Fruit fly (Drosophila melanogaster) whole organism, prepupa: ENCODE data around the gene Wdr62.

ENCODE experiments used
- CG11762 ChIP-seq: fragments of 200-800 bp; sonication (Bioruptor generic); optimal IDR thresholded peaks from 3 replicates; lab custom pipeline; 2016; ENCODE audit warnings: missing biosample characterization, missing genetic modification characterization; ENCODE audit not compliant: insufficient read depth
- CG6276 ChIP-seq: fragments of 200-800 bp; sonication (Bioruptor generic); optimal IDR thresholded peaks from 2 replicates; lab custom pipeline; 2017; ENCODE audit warnings: missing biosample characterization, mild to moderate bottlenecking, missing genetic modification characterization
- Sox15 ChIP-seq: fragments of 200-800 bp; sonication (Bioruptor generic); optimal IDR thresholded peaks from 3 replicates; lab custom pipeline; 2016; ENCODE audit warnings: missing biosample characterization, missing genetic modification characterization

DNA sequence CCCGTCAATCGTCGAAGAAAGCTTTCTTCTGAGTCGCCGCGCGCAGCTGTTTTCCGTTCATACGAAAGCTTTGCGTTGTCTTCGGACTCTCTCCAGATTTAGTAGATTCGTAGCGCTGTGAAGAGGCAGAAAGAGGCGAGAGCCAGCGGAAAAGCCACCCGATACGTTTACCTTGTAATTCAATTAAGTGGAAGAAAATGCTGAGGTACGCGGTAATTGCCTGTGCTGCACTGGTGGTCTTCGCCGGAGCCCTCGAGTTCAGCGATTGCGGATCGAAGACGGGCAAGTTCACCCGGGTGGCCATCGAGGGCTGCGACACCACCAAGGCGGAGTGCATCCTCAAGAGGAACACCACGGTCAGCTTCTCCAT lies 103.8 kb downstream of the Wdr62 start, which contains the start of gene Npc2a:
- TF ChIP-seq CG11762 (no peak), Sox15 (GFP tag; lab: Kevin White, UChicago) (no peak), CG6276 (GFP tag; lab: Kevin White, UChicago) (no peak)
